Fruit fly (Drosophila melanogaster): ENCODE data around the gene Obp85a.

Gene Obp85a

dm6 chr3R:8445444-8445843 is 25.0 kb upstream of the Obp85a start:
- TF ChIP-seq Mnt (GFP tag; optimal IDR thresholded peaks at IDR 0.05) (no peak), toe (GFP tag; optimal IDR thresholded peaks at IDR 0.05) (no peak), CG7101 (tag; optimal IDR thresholded peaks at IDR 0.05) (no peak), CG12768 (GFP tag; optimal IDR thresholded peaks at IDR 0.05) (no peak), CG11617 (GFP tag; optimal IDR thresholded peaks at IDR 0.05) (no peak), ovo (GFP tag; optimal IDR thresholded peaks at IDR 0.05) (no peak)

dm6 chr3R:8389636-8390035 is 30.8 kb downstream of the Obp85a start:
- no peak for TF ChIP-seq cnc (optimal IDR thresholded peaks at IDR 0.05)
- TF ChIP-seq CG33017 (tag; optimal IDR thresholded peaks at IDR 0.05), result no peak
- no peak for TF ChIP-seq CG7045 (GFP tag; optimal IDR thresholded peaks at IDR 0.05)
- TF ChIP-seq Crg-1 (GFP tag; optimal IDR thresholded peaks at IDR 0.05), result no peak
- no peak for TF ChIP-seq toe (GFP tag; optimal IDR thresholded peaks at IDR 0.05)
- no peak for TF ChIP-seq pad (GFP tag; optimal IDR thresholded peaks at IDR 0.05)
- no peak for TF ChIP-seq CG12768 (GFP tag; optimal IDR thresholded peaks at IDR 0.05)
- no peak for TF ChIP-seq bab1 (GFP tag; optimal IDR thresholded peaks at IDR 0.05)
- TF ChIP-seq CG11617 (GFP tag; optimal IDR thresholded peaks at IDR 0.05), result no peak
- TF ChIP-seq CG5204 (GFP tag; optimal IDR thresholded peaks at IDR 0.05), result no peak
- TF ChIP-seq ovo (GFP tag; optimal IDR thresholded peaks at IDR 0.05), result no peak
- TF ChIP-seq cic (GFP tag; optimal IDR thresholded peaks at IDR 0.05), result no peak
- TF ChIP-seq Clk (GFP tag; optimal IDR thresholded peaks at IDR 0.05), result no peak
- no peak for TF ChIP-seq Hr96 (GFP tag; optimal IDR thresholded peaks at IDR 0.05)
- TF ChIP-seq CG14711 (tag; optimal IDR thresholded peaks at IDR 0.05), result no peak
- no peak for TF ChIP-seq tj (GFP tag; optimal IDR thresholded peaks at IDR 0.05)
- no peak for TF ChIP-seq CG1620 (GFP tag; optimal IDR thresholded peaks at IDR 0.05)
- no peak for TF ChIP-seq Mnt (GFP tag; optimal IDR thresholded peaks at IDR 0.05)
- no peak for TF ChIP-seq CG7101 (tag; optimal IDR thresholded peaks at IDR 0.05)
- TF ChIP-seq kay (GFP tag; ENCODE audit: borderline replicate concordance), result no peak

Measured in whole organism, adult.